Worm (Caenorhabditis elegans) whole organism, mixed stage, embryonic: ENCODE results near the gene Y77E11A.7.
A peak's percentile ranks its signal among the peaks of the same experiment; 100 is the strongest.

ENCODE experiments used
- M03D4.4 ChIP-seq: sonication (generic microtip); optimal IDR thresholded peaks from 2 replicates; lab custom pipeline; 2017; ENCODE audit warnings: mild to moderate bottlenecking, missing genetic modification characterization, missing compliant biosample characterization
- blmp-1 ChIP-seq: fragments of 150-350 bp; optimal IDR thresholded peaks from 2 replicates; lab custom pipeline; 2014; ENCODE audit warnings: missing biosample characterization, missing genetic modification characterization
- ceh-39 ChIP-seq: fragments of 150-350 bp; optimal IDR thresholded peaks from 2 replicates; lab custom pipeline; 2014; ENCODE audit warnings: missing biosample characterization, missing genetic modification characterization
- ceh-83 ChIP-seq: fragments of 200-800 bp; sonication (Bioruptor generic); optimal IDR thresholded peaks from 2 replicates; lab custom pipeline; 2018; ENCODE audit warnings: mild to moderate bottlenecking, missing genetic modification characterization, missing compliant biosample characterization
- ces-1 ChIP-seq: fragments of 150-350 bp; optimal IDR thresholded peaks from 2 replicates; lab custom pipeline; 2014; ENCODE audit warnings: missing biosample characterization, missing genetic modification reagents, missing genetic modification characterization
- cnd-1 ChIP-seq: fragments of 200-800 bp; sonication (Bioruptor generic); optimal IDR thresholded peaks from 2 replicates; lab custom pipeline; 2018; ENCODE audit warnings: mild to moderate bottlenecking, missing genetic modification characterization, missing compliant biosample characterization
- drap-1 ChIP-seq: fragments of 200-800 bp; sonication (Bioruptor generic); optimal IDR thresholded peaks from 3 replicates; lab custom pipeline; 2018; ENCODE audit warnings: mild to moderate bottlenecking, missing genetic modification characterization, missing compliant biosample characterization
- elt-3 ChIP-seq: fragments of 150-350 bp; optimal IDR thresholded peaks from 2 replicates; lab custom pipeline; 2014; ENCODE audit warnings: missing biosample characterization, missing genetic modification characterization
- flh-1 ChIP-seq: fragments of 200-800 bp; sonication (Bioruptor generic); optimal IDR thresholded peaks from 2 replicates; lab custom pipeline; 2018; ENCODE audit warnings: mild to moderate bottlenecking, missing genetic modification characterization, moderate library complexity, missing compliant biosample characterization
- ham-2 ChIP-seq: fragments of 200-800 bp; sonication (Bioruptor generic); optimal IDR thresholded peaks from 2 replicates; lab custom pipeline; 2018; ENCODE audit warnings: mild to moderate bottlenecking, missing genetic modification characterization, missing compliant biosample characterization
- lin-32 ChIP-seq: fragments of 200-800 bp; sonication (Bioruptor generic); optimal IDR thresholded peaks from 2 replicates; lab custom pipeline; 2018; ENCODE audit warnings: mild to moderate bottlenecking, missing genetic modification characterization, missing compliant biosample characterization
- lsy-2 ChIP-seq: fragments of 150-350 bp; optimal IDR thresholded peaks from 2 replicates; lab custom pipeline; 2014; ENCODE audit warnings: missing biosample characterization, missing genetic modification characterization
- mab-5 ChIP-seq: fragments of 150-350 bp; optimal IDR thresholded peaks from 2 replicates; lab custom pipeline; 2014; ENCODE audit warnings: missing biosample characterization, missing genetic modification characterization
- mep-1 ChIP-seq: fragments of 150-350 bp; optimal IDR thresholded peaks from 2 replicates; lab custom pipeline; 2017; ENCODE audit warnings: missing biosample characterization, missing genetic modification reagents, missing genetic modification characterization, inconsistent platforms
- mls-2 ChIP-seq: sonication (generic microtip); optimal IDR thresholded peaks from 2 replicates; lab custom pipeline; 2016; ENCODE audit warnings: mild to moderate bottlenecking, missing genetic modification characterization, moderate library complexity, missing compliant biosample characterization
- nhr-12 ChIP-seq: fragments of 150-350 bp; optimal IDR thresholded peaks from 2 replicates; lab custom pipeline; 2014; ENCODE audit warnings: missing biosample characterization, missing genetic modification characterization
- nhr-2 ChIP-seq: fragments of 150-350 bp; optimal IDR thresholded peaks from 2 replicates; lab custom pipeline; 2014; ENCODE audit warnings: missing biosample characterization, missing genetic modification characterization
- nhr-237 ChIP-seq: fragments of 150-350 bp; optimal IDR thresholded peaks from 2 replicates; lab custom pipeline; 2014; ENCODE audit warnings: missing biosample characterization, missing genetic modification characterization
- nhr-28 ChIP-seq: fragments of 150-350 bp; optimal IDR thresholded peaks from 2 replicates; lab custom pipeline; 2014; ENCODE audit warnings: missing biosample characterization, missing genetic modification characterization
- nhr-76 ChIP-seq: sonication (generic microtip); optimal IDR thresholded peaks from 2 replicates; lab custom pipeline; 2017; ENCODE audit warnings: missing biosample characterization, missing genetic modification characterization
- pha-4 ChIP-seq: fragments of 150-350 bp; optimal IDR thresholded peaks from 2 replicates; lab custom pipeline; 2018; ENCODE audit warnings: missing biosample characterization, missing genetic modification reagents, missing genetic modification characterization
- snpc-4 ChIP-seq: fragments of 150-350 bp; optimal IDR thresholded peaks from 2 replicates; lab custom pipeline; 2014; ENCODE audit warnings: missing biosample characterization, missing genetic modification characterization
- tbx-8 ChIP-seq: fragments of 200-800 bp; sonication (Bioruptor generic); optimal IDR thresholded peaks from 2 replicates; lab custom pipeline; 2018; ENCODE audit warnings: mild to moderate bottlenecking, missing genetic modification characterization, moderate library complexity, missing compliant biosample characterization
- unc-120 ChIP-seq: sonication (generic microtip); optimal IDR thresholded peaks from 2 replicates; lab custom pipeline; 2017; ENCODE audit warnings: missing genetic modification characterization, missing compliant biosample characterization; ENCODE audit not compliant: poor library complexity, severe bottlenecking
- unc-39 ChIP-seq: fragments of 150-350 bp; optimal IDR thresholded peaks from 2 replicates; lab custom pipeline; 2014; ENCODE audit warnings: missing biosample characterization, missing genetic modification characterization
- unc-62 ChIP-seq: fragments of 150-350 bp; optimal IDR thresholded peaks from 2 replicates; lab custom pipeline; 2014; ENCODE audit warnings: missing biosample characterization, missing genetic modification reagents, missing genetic modification characterization
- ztf-11 ChIP-seq: fragments of 150-350 bp; optimal IDR thresholded peaks from 2 replicates; lab custom pipeline; 2014; ENCODE audit warnings: missing biosample characterization, missing genetic modification characterization

The Y77E11A.7 gene

DNA sequence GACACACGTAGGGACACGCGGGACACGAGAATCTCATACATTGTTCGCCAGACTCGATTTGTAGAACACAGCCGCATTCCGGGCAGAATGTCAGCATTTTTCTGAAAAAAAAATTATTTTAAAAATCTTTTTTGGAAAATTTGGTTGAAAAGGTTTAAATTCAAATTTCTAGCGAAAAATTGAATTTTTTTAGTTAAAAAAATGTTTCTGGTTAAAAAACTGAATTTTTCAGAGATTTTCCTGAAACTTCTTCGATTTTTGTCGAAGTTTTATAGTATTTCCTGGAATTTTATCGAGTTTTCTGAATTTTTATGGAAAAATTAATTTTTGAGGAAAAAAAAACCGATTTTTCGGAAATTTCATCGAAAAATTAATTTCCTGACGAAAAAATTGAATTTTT is 9.7 kb downstream of the Y77E11A.7 start, which contains the start of gene rpc-11:
rpc-11 (minus strand) TSS at position 101 of the 400 bp plus-strand sequence.
- TF ChIP-seq M03D4.4 (tag; lab: Kevin White, UChicago), result no peak
- TF ChIP-seq nhr-28 (tag; lab: Kevin White, UChicago), result no peak
- TF ChIP-seq nhr-12 (tag; lab: Kevin White, UChicago), result no peak
- TF ChIP-seq ham-2 (GFP tag; lab: Kevin White, UChicago), result no peak
- TF ChIP-seq, all 35 proteins: peak for 0

DNA sequence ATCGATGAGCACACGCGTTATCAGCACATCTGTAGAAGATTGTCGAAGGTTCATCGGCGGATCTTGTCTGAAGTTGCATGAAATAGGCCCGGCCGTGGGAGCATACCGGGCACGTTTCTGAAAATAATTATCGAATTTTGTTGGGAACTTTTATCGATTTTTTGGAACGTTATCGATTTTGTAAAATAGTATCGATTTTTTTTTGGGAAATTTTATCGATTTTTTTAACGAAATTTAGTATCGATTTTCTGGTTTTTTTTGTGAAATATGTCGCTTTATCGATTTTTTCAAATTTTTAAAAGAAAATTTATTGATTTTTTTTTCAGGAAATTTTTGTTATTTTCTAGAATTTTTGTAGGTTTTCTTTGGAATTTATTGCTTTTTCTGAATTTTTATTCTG is 10.9 kb downstream of the Y77E11A.7 start:
- TF ChIP-seq ces-1 (GFP tag; lab: Kevin White, UChicago), result peak; percentile 0
- no peak for TF ChIP-seq cnd-1 (tag; lab: Kevin White, UChicago)
- no peak for TF ChIP-seq ham-2 (GFP tag; lab: Kevin White, UChicago)
- no peak for TF ChIP-seq nhr-12 (tag; lab: Kevin White, UChicago)

- TF ChIP-seq lsy-2 (no peak), ceh-39 (tag; lab: Kevin White, UChicago) (peak; percentile 6), mab-5 (no peak), ces-1 (GFP tag; lab: Kevin White, UChicago) (peak; percentile 9), nhr-2 (tag; lab: Kevin White, UChicago) (no peak)
Observed at ce11 chrIV:1408137-1408536, 11.5 kb downstream of the Y77E11A.7 start.

- TF ChIP-seq ztf-11 (tag; lab: Kevin White, UChicago) (no peak), nhr-76 (no peak), nhr-237 (tag; lab: Kevin White, UChicago) (no peak), mab-5 (no peak), unc-39 (tag; lab: Kevin White, UChicago) (no peak), snpc-4 (tag; lab: Kevin White, UChicago) (no peak), cnd-1 (tag; lab: Kevin White, UChicago) (no peak), ham-2 (GFP tag; lab: Kevin White, UChicago) (no peak), tbx-8 (GFP tag; lab: Kevin White, UChicago) (no peak)
Observed at ce11 chrIV:1407507-1407906, 12.1 kb downstream of the Y77E11A.7 start.

- TF ChIP-seq ztf-11 (tag; lab: Kevin White, UChicago), result no peak
- TF ChIP-seq lin-32 (GFP tag; lab: Kevin White, UChicago), result no peak
- TF ChIP-seq mep-1 (tag; lab: Kevin White, UChicago), result no peak
Observed at ce11 chrIV:1407049-1407448, 12.6 kb downstream of the Y77E11A.7 start.

DNA sequence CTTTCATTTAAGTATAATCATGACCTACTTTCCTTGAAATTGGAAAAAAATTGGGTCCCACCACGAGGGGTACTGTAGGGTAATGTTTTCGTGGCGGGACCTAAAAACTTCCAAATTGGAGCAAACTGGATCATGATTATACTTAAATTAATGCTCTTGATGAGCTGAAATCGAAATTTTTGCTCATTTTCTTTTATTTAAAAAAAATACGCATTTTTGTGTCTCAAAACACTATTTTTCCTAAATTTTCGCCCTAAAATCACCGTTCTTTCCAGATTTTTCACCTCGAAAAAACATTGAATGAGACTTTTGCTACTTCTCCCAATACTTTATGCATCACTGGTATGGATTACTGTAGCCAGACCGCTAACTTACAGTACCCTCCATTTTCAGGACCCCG is 13.4 kb downstream of the Y77E11A.7 start, which contains the start of gene spp-31:
spp-31 (plus strand) TSS at position 301 of the 400 bp plus-strand sequence.
- TF ChIP-seq pha-4 (tag; lab: Kevin White, UChicago) (no peak), tbx-8 (GFP tag; lab: Kevin White, UChicago) (no peak)

DNA sequence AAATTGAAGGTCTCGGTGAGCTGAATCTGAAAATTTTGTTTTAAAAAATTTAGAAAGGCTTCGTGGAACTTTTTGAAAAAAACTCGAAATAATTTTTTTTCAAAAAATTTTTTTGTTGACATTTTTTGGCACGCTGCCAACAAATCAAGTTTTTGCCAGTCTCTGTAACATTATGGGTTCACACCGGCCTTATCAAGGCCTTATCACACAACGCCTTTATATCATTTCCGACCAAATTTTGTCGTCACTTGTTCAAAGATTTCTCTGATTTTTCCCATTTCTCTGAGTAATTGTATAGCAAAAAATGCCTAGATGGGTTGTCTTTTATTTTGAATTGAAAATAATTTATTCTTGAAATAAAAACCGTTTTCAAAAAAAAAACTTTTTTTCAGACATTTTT is 13.9 kb downstream of the Y77E11A.7 start:
- TF ChIP-seq unc-62 (GFP tag; lab: Kevin White, UChicago) (no peak), nhr-28 (tag; lab: Kevin White, UChicago) (no peak), flh-1 (GFP tag; lab: Kevin White, UChicago) (no peak), ceh-83 (GFP tag; lab: Kevin White, UChicago) (no peak), ztf-11 (tag; lab: Kevin White, UChicago) (no peak), nhr-12 (tag; lab: Kevin White, UChicago) (no peak), elt-3 (tag; lab: Kevin White, UChicago) (no peak), mls-2 (tag; lab: Kevin White, UChicago) (no peak), ces-1 (GFP tag; lab: Kevin White, UChicago) (no peak), unc-120 (tag; lab: Kevin White, UChicago) (no peak), mab-5 (no peak), nhr-237 (tag; lab: Kevin White, UChicago) (no peak), blmp-1 (tag; lab: Kevin White, UChicago) (no peak), cnd-1 (tag; lab: Kevin White, UChicago) (no peak), drap-1 (GFP tag; lab: Kevin White, UChicago) (no peak)
- TF ChIP-seq, all 35 proteins: peak for 0
